Worm (Caenorhabditis elegans) whole organism, midembryonic: Measurements from ENCODE around the gene C32D5.10.

Experiments
- T22C8.4 ChIP-seq: fragments of 200-800 bp; sonication (Bioruptor generic); IDR thresholded peaks from 2 replicates; pipeline ENCODE4 v1.3.6; 2022; ENCODE audit warnings: missing genetic modification characterization, missing compliant biosample characterization
- cog-1 ChIP-seq: sonication (generic microtip); optimal IDR thresholded peaks from 2 replicates; lab custom pipeline; 2016; ENCODE audit warnings: missing genetic modification characterization, missing compliant biosample characterization
- flt-1 ChIP-seq: fragments of 200-800 bp; sonication (Bioruptor generic); IDR thresholded peaks from 2 replicates; pipeline ENCODE4 v1.3.6; 2022; ENCODE audit warnings: missing genetic modification characterization, missing compliant biosample characterization
- klf-2 ChIP-seq: fragments of 200-800 bp; sonication (Bioruptor generic); conservative IDR thresholded peaks from 2 replicates; pipeline ENCODE4 v1.3.6; 2022; ENCODE audit warnings: missing genetic modification reagents, missing genetic modification characterization, missing compliant biosample characterization
- med-1 ChIP-seq: sonication (generic microtip); optimal IDR thresholded peaks from 2 replicates; lab custom pipeline; 2017; ENCODE audit warnings: missing genetic modification characterization, mild to moderate bottlenecking, missing compliant biosample characterization, antibody characterized with exemption, missing genetic modification reagents; ENCODE audit not compliant: insufficient read depth
- ref-1 ChIP-seq: fragments of 200-800 bp; sonication (Bioruptor generic); conservative IDR thresholded peaks from 2 replicates; pipeline ENCODE4 v1.3.6; 2022; ENCODE audit warnings: missing genetic modification reagents, missing genetic modification characterization, missing compliant biosample characterization
- tab-1 ChIP-seq: fragments of 200-800 bp; sonication (Bioruptor generic); IDR thresholded peaks from 2 replicates; pipeline ENCODE4 v1.3.6; 2022; ENCODE audit warnings: missing genetic modification characterization, missing compliant biosample characterization
- ztf-23 ChIP-seq: fragments of 200-800 bp; sonication (Bioruptor generic); IDR thresholded peaks from 2 replicates; pipeline ENCODE4 v1.3.6; 2022; ENCODE audit warnings: missing genetic modification reagents, missing genetic modification characterization, missing compliant biosample characterization
- ztf-29 ChIP-seq: fragments of 200-800 bp; sonication (Bioruptor generic); IDR thresholded peaks from 2 replicates; pipeline ENCODE4 v1.3.6; 2022; ENCODE audit warnings: missing genetic modification reagents, missing genetic modification characterization, missing compliant biosample characterization

C32D5.10 gene

ce11 chrII:6327317-6327716, 24.5 kb downstream of the C32D5.10 start:
- TF ChIP-seq tab-1 (GFP tag; lab: Robert Waterston, UW) (no peak), klf-2 (GFP tag; lab: Robert Waterston, UW) (no peak), ztf-29 (no peak), cog-1 (tag; lab: Kevin White, UChicago) (no peak), ztf-23 (GFP tag; lab: Robert Waterston, UW) (no peak), T22C8.4 (GFP tag; lab: Robert Waterston, UW) (no peak), med-1 (GFP tag; lab: Kevin White, UChicago) (no peak), flt-1 (GFP tag; lab: Robert Waterston, UW) (no peak), ref-1 (GFP tag; lab: Robert Waterston, UW) (no peak)

ce11 chrII:6324086-6324485, 27.7 kb downstream of the C32D5.10 start, which contains the start of gene sma-6:
Gene sma-6 (plus strand): TSS chrII:6324484.
- TF ChIP-seq med-1 (GFP tag; lab: Kevin White, UChicago): no peak
- no peak for TF ChIP-seq ztf-23 (GFP tag; lab: Robert Waterston, UW)
- no peak for TF ChIP-seq ref-1 (GFP tag; lab: Robert Waterston, UW)
- no peak for TF ChIP-seq cog-1 (tag; lab: Kevin White, UChicago)
- no peak for TF ChIP-seq flt-1 (GFP tag; lab: Robert Waterston, UW)
- TF ChIP-seq ztf-29: no peak
- no peak for TF ChIP-seq tab-1 (GFP tag; lab: Robert Waterston, UW)
- no peak for TF ChIP-seq klf-2 (GFP tag; lab: Robert Waterston, UW)
- no peak for TF ChIP-seq T22C8.4 (GFP tag; lab: Robert Waterston, UW)

DNA sequence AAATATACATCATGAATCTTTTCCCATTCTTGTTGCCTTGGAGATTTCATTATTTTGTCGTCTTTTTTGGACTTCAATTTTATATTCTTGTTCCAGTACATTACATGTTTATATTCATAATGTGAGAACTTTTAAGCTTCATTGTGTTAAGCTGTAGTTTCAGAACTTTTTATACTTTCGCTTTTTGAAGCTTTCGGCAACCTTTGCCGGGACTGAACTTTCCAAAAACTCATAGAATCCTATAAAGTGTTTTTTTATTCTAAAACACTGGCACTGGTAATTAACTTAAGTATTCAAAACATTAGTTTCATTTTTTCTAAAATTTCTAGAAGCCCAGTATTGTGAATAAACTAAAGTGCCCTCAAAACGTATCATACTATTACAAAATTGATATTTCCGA, 28.8 kb downstream of the C32D5.10 start, which contains the start of gene C32D5.4:
C32D5.4 (minus strand) TSS at position 101 of the 400 bp plus-strand sequence.
- TF ChIP-seq tab-1 (GFP tag; lab: Robert Waterston, UW) (no peak), cog-1 (tag; lab: Kevin White, UChicago) (no peak), T22C8.4 (GFP tag; lab: Robert Waterston, UW) (no peak), ztf-29 (no peak), klf-2 (GFP tag; lab: Robert Waterston, UW) (no peak), ztf-23 (GFP tag; lab: Robert Waterston, UW) (no peak), ref-1 (GFP tag; lab: Robert Waterston, UW) (no peak), flt-1 (GFP tag; lab: Robert Waterston, UW) (no peak), med-1 (GFP tag; lab: Kevin White, UChicago) (no peak)

DNA sequence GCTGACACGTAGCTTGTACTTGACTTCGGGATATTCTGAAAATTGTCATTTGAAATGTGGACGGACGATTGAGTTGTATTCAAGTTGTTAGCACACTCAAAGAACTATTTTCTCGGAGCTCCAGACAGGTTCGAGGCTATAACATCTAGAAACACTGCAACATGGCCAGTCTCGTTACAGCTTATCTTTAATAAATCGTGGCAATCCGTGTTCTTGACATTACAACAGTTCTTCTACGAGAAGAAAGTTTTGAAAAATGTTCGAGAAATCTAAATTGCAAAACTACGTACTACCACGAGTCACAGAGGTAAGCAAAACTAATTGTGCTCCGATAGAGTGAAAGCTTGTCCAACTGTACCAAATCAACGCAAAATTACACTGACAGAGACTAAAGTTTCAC, 29.7 kb downstream of the C32D5.10 start:
- TF ChIP-seq T22C8.4 (GFP tag; lab: Robert Waterston, UW): no peak

DNA sequence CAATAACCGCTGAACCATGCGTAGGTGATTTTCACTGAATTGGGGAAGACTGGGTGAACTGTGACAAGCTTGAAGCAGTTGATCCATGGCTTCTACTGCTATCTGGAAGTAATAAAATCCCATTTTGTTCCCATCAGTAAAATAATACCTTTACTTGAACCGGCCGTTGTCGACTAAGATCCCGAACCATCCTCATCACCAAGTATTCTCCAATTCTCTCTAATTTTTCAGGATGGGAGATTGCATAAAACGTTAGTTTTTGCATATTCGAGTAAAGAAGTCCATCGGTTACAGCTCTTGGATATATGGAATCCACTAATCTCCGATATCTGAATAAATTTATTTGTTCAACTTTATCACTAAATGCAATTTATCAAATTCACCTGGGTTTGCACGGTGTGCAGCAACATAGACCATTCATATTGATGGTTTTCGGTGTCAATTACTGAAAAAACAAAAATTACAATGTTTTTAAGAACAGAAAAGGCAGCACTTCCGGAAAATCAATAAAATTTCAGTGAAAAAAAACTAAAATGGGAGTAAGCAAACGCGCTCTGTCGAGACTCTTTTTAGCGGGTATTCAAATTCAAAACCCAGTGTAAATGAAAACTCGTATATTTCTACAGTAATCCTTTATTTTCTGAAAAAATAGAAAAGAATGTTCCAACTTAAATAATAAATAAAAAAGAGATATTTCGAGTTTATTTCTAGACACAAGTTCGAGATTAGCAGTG, 31.0 kb downstream of the C32D5.10 start, which contains the start of gene efr-3:
efr-3 (minus strand) TSS at position 505 of the 734 bp plus-strand sequence.
- no peak; the same call in 1 of the 2 replicates for TF ChIP-seq T22C8.4 (GFP tag; lab: Robert Waterston, UW)
- no peak for TF ChIP-seq ztf-29
- TF ChIP-seq med-1 (GFP tag; lab: Kevin White, UChicago): no peak
- TF ChIP-seq klf-2 (GFP tag; lab: Robert Waterston, UW): no peak
- no peak for TF ChIP-seq tab-1 (GFP tag; lab: Robert Waterston, UW)
- no peak for TF ChIP-seq cog-1 (tag; lab: Kevin White, UChicago)
- TF ChIP-seq ztf-23 (GFP tag; lab: Robert Waterston, UW): no peak
- TF ChIP-seq ref-1 (GFP tag; lab: Robert Waterston, UW): no peak
- no peak for TF ChIP-seq flt-1 (GFP tag; lab: Robert Waterston, UW)

ce11 chrII:6311888-6312287, 39.9 kb downstream of the C32D5.10 start:
- TF ChIP-seq tab-1 (GFP tag; lab: Robert Waterston, UW): no peak
- no peak for TF ChIP-seq ztf-23 (GFP tag; lab: Robert Waterston, UW)
- TF ChIP-seq ztf-29: no peak
- TF ChIP-seq med-1 (GFP tag; lab: Kevin White, UChicago): no peak
- no peak for TF ChIP-seq T22C8.4 (GFP tag; lab: Robert Waterston, UW)
- no peak for TF ChIP-seq ref-1 (GFP tag; lab: Robert Waterston, UW)
- TF ChIP-seq flt-1 (GFP tag; lab: Robert Waterston, UW): no peak
- TF ChIP-seq klf-2 (GFP tag; lab: Robert Waterston, UW): no peak
- no peak for TF ChIP-seq cog-1 (tag; lab: Kevin White, UChicago)

- no peak for TF ChIP-seq flt-1 (GFP tag; lab: Robert Waterston, UW)
These were observed 40.3 kb downstream of the C32D5.10 start for ce11 chrII:6311459-6311858.

- no peak for TF ChIP-seq cog-1 (tag; lab: Kevin White, UChicago)
- no peak for TF ChIP-seq ref-1 (GFP tag; lab: Robert Waterston, UW)
- TF ChIP-seq T22C8.4 (GFP tag; lab: Robert Waterston, UW): no peak
- no peak for TF ChIP-seq flt-1 (GFP tag; lab: Robert Waterston, UW)
- TF ChIP-seq klf-2 (GFP tag; lab: Robert Waterston, UW): no peak
- TF ChIP-seq ztf-23 (GFP tag; lab: Robert Waterston, UW): no peak
- no peak for TF ChIP-seq med-1 (GFP tag; lab: Kevin White, UChicago)
- TF ChIP-seq ztf-29: no peak
These were observed 42.6 kb downstream of the C32D5.10 start, which contains the start of gene glb-10 for ce11 chrII:6309198-6309597. Gene glb-10 (minus strand): TSS chrII:6309298.

ce11 chrII:6306125-6306524, 45.7 kb downstream of the C32D5.10 start, which contains the start of gene C29F5.8:
Gene C29F5.8 (plus strand): TSS chrII:6306425.
- TF ChIP-seq ztf-29: no peak
- TF ChIP-seq klf-2 (GFP tag; lab: Robert Waterston, UW): no peak
- no peak for TF ChIP-seq cog-1 (tag; lab: Kevin White, UChicago)
- no peak for TF ChIP-seq tab-1 (GFP tag; lab: Robert Waterston, UW)
- TF ChIP-seq med-1 (GFP tag; lab: Kevin White, UChicago): no peak
- TF ChIP-seq ztf-23 (GFP tag; lab: Robert Waterston, UW): no peak
- TF ChIP-seq ref-1 (GFP tag; lab: Robert Waterston, UW): no peak
- no peak for TF ChIP-seq flt-1 (GFP tag; lab: Robert Waterston, UW)
- TF ChIP-seq T22C8.4 (GFP tag; lab: Robert Waterston, UW): no peak
